Worm (Caenorhabditis elegans) whole organism, mixed stage, embryonic: Measurements from ENCODE around the gene lron-14.
A peak's percentile ranks its signal among the peaks of the same experiment; 100 is the strongest.

Experiments
- M03D4.4 ChIP-seq: sonication (generic microtip); optimal IDR thresholded peaks from 2 replicates; lab custom pipeline; 2017; ENCODE audit warnings: mild to moderate bottlenecking, missing genetic modification characterization, missing compliant biosample characterization
- bed-3 ChIP-seq: fragments of 200-800 bp; sonication (Bioruptor generic); optimal IDR thresholded peaks from 3 replicates; lab custom pipeline; 2018; ENCODE audit warnings: mild to moderate bottlenecking, missing genetic modification characterization, moderate library complexity, missing compliant biosample characterization
- blmp-1 ChIP-seq: fragments of 150-350 bp; optimal IDR thresholded peaks from 2 replicates; lab custom pipeline; 2014; ENCODE audit warnings: missing biosample characterization, missing genetic modification characterization
- ceh-39 ChIP-seq: fragments of 150-350 bp; optimal IDR thresholded peaks from 2 replicates; lab custom pipeline; 2014; ENCODE audit warnings: missing biosample characterization, missing genetic modification characterization
- ceh-43 ChIP-seq: fragments of 200-800 bp; sonication (Bioruptor generic); optimal IDR thresholded peaks from 2 replicates; lab custom pipeline; 2018; ENCODE audit warnings: mild to moderate bottlenecking, missing genetic modification characterization, moderate library complexity, missing compliant biosample characterization
- ceh-83 ChIP-seq: fragments of 200-800 bp; sonication (Bioruptor generic); optimal IDR thresholded peaks from 2 replicates; lab custom pipeline; 2018; ENCODE audit warnings: mild to moderate bottlenecking, missing genetic modification characterization, missing compliant biosample characterization
- ces-1 ChIP-seq: fragments of 150-350 bp; optimal IDR thresholded peaks from 2 replicates; lab custom pipeline; 2014; ENCODE audit warnings: missing biosample characterization, missing genetic modification reagents, missing genetic modification characterization
- cnd-1 ChIP-seq: fragments of 200-800 bp; sonication (Bioruptor generic); optimal IDR thresholded peaks from 2 replicates; lab custom pipeline; 2018; ENCODE audit warnings: mild to moderate bottlenecking, missing genetic modification characterization, missing compliant biosample characterization
- drap-1 ChIP-seq: fragments of 200-800 bp; sonication (Bioruptor generic); optimal IDR thresholded peaks from 3 replicates; lab custom pipeline; 2018; ENCODE audit warnings: mild to moderate bottlenecking, missing genetic modification characterization, missing compliant biosample characterization
- elt-1 ChIP-seq: sonication (generic microtip); optimal IDR thresholded peaks from 2 replicates; lab custom pipeline; 2017; ENCODE audit warnings: missing genetic modification characterization, mild to moderate bottlenecking, missing compliant biosample characterization, antibody characterized with exemption, moderate library complexity, borderline replicate concordance; ENCODE audit not compliant: insufficient read depth
- elt-3 ChIP-seq: fragments of 150-350 bp; optimal IDR thresholded peaks from 2 replicates; lab custom pipeline; 2014; ENCODE audit warnings: missing biosample characterization, missing genetic modification characterization
- flh-1 ChIP-seq: fragments of 200-800 bp; sonication (Bioruptor generic); optimal IDR thresholded peaks from 2 replicates; lab custom pipeline; 2018; ENCODE audit warnings: mild to moderate bottlenecking, missing genetic modification characterization, moderate library complexity, missing compliant biosample characterization
- ham-2 ChIP-seq: fragments of 200-800 bp; sonication (Bioruptor generic); optimal IDR thresholded peaks from 2 replicates; lab custom pipeline; 2018; ENCODE audit warnings: mild to moderate bottlenecking, missing genetic modification characterization, missing compliant biosample characterization
- lin-13 ChIP-seq: fragments of 150-350 bp; optimal IDR thresholded peaks from 2 replicates; lab custom pipeline; 2014; ENCODE audit warnings: missing biosample characterization, missing genetic modification characterization
- lin-32 ChIP-seq: fragments of 200-800 bp; sonication (Bioruptor generic); optimal IDR thresholded peaks from 2 replicates; lab custom pipeline; 2018; ENCODE audit warnings: mild to moderate bottlenecking, missing genetic modification characterization, missing compliant biosample characterization
- lsy-2 ChIP-seq: fragments of 150-350 bp; optimal IDR thresholded peaks from 2 replicates; lab custom pipeline; 2014; ENCODE audit warnings: missing biosample characterization, missing genetic modification characterization
- mab-5 ChIP-seq: fragments of 150-350 bp; optimal IDR thresholded peaks from 2 replicates; lab custom pipeline; 2014; ENCODE audit warnings: missing biosample characterization, missing genetic modification characterization
- mep-1 ChIP-seq: fragments of 150-350 bp; optimal IDR thresholded peaks from 2 replicates; lab custom pipeline; 2017; ENCODE audit warnings: missing biosample characterization, missing genetic modification reagents, missing genetic modification characterization, inconsistent platforms
- mls-2 ChIP-seq: sonication (generic microtip); optimal IDR thresholded peaks from 2 replicates; lab custom pipeline; 2016; ENCODE audit warnings: mild to moderate bottlenecking, missing genetic modification characterization, moderate library complexity, missing compliant biosample characterization
- nhr-12 ChIP-seq: fragments of 150-350 bp; optimal IDR thresholded peaks from 2 replicates; lab custom pipeline; 2014; ENCODE audit warnings: missing biosample characterization, missing genetic modification characterization
- nhr-2 ChIP-seq: fragments of 150-350 bp; optimal IDR thresholded peaks from 2 replicates; lab custom pipeline; 2014; ENCODE audit warnings: missing biosample characterization, missing genetic modification characterization
- nhr-237 ChIP-seq: fragments of 150-350 bp; optimal IDR thresholded peaks from 2 replicates; lab custom pipeline; 2014; ENCODE audit warnings: missing biosample characterization, missing genetic modification characterization
- nhr-28 ChIP-seq: fragments of 150-350 bp; optimal IDR thresholded peaks from 2 replicates; lab custom pipeline; 2014; ENCODE audit warnings: missing biosample characterization, missing genetic modification characterization
- nhr-76 ChIP-seq: sonication (generic microtip); optimal IDR thresholded peaks from 2 replicates; lab custom pipeline; 2017; ENCODE audit warnings: missing biosample characterization, missing genetic modification characterization
- pha-4 ChIP-seq: fragments of 150-350 bp; optimal IDR thresholded peaks from 2 replicates; lab custom pipeline; 2018; ENCODE audit warnings: missing biosample characterization, missing genetic modification reagents, missing genetic modification characterization
- sem-2 ChIP-seq: fragments of 200-800 bp; sonication (Bioruptor generic); optimal IDR thresholded peaks from 2 replicates; lab custom pipeline; 2018; ENCODE audit warnings: mild to moderate bottlenecking, missing genetic modification characterization, missing compliant biosample characterization
- snpc-4 ChIP-seq: fragments of 150-350 bp; optimal IDR thresholded peaks from 2 replicates; lab custom pipeline; 2014; ENCODE audit warnings: missing biosample characterization, missing genetic modification characterization
- sptf-1 ChIP-seq: sonication (generic microtip); optimal IDR thresholded peaks from 2 replicates; lab custom pipeline; 2017; ENCODE audit warnings: mild to moderate bottlenecking, missing genetic modification characterization, moderate library complexity, missing compliant biosample characterization
- tbx-8 ChIP-seq: fragments of 200-800 bp; sonication (Bioruptor generic); optimal IDR thresholded peaks from 2 replicates; lab custom pipeline; 2018; ENCODE audit warnings: mild to moderate bottlenecking, missing genetic modification characterization, moderate library complexity, missing compliant biosample characterization
- unc-120 ChIP-seq: sonication (generic microtip); optimal IDR thresholded peaks from 2 replicates; lab custom pipeline; 2017; ENCODE audit warnings: missing genetic modification characterization, missing compliant biosample characterization; ENCODE audit not compliant: poor library complexity, severe bottlenecking
- unc-39 ChIP-seq: fragments of 150-350 bp; optimal IDR thresholded peaks from 2 replicates; lab custom pipeline; 2014; ENCODE audit warnings: missing biosample characterization, missing genetic modification characterization
- unc-62 ChIP-seq: fragments of 150-350 bp; optimal IDR thresholded peaks from 2 replicates; lab custom pipeline; 2014; ENCODE audit warnings: missing biosample characterization, missing genetic modification reagents, missing genetic modification characterization

The lron-14 gene

ce11 chrIV:9514132-9514531 lies 52.3 kb downstream of the lron-14 start:
- TF ChIP-seq unc-39 (tag; lab: Kevin White, UChicago) (no peak), flh-1 (GFP tag; lab: Kevin White, UChicago) (no peak), lsy-2 (tag; lab: Kevin White, UChicago) (no peak), ces-1 (no peak), pha-4 (no peak), mep-1 (no peak), bed-3 (GFP tag; lab: Kevin White, UChicago) (no peak), lin-32 (GFP tag; lab: Kevin White, UChicago) (no peak), tbx-8 (GFP tag; lab: Kevin White, UChicago) (no peak), mab-5 (no peak), ceh-83 (GFP tag; lab: Kevin White, UChicago) (no peak), nhr-237 (tag; lab: Kevin White, UChicago) (no peak), ham-2 (GFP tag; lab: Kevin White, UChicago) (no peak), lin-13 (tag; lab: Kevin White, UChicago) (no peak), M03D4.4 (tag; lab: Kevin White, UChicago) (no peak), mls-2 (tag; lab: Kevin White, UChicago) (no peak), snpc-4 (tag; lab: Kevin White, UChicago) (no peak), elt-1 (tag; lab: Kevin White, UChicago) (no peak), drap-1 (GFP tag; lab: Kevin White, UChicago) (no peak), sptf-1 (tag; lab: Kevin White, UChicago) (no peak)

ce11 chrIV:9513360-9513777 lies 53.0 kb downstream of the lron-14 start:
- TF ChIP-seq lsy-2 (tag; lab: Kevin White, UChicago): peak; percentile 32
- TF ChIP-seq lin-13 (tag; lab: Kevin White, UChicago): no peak
- TF ChIP-seq bed-3 (GFP tag; lab: Kevin White, UChicago): no peak
- no peak for TF ChIP-seq elt-1 (tag; lab: Kevin White, UChicago)
- no peak for TF ChIP-seq mab-5
- no peak for TF ChIP-seq sem-2 (GFP tag; lab: Kevin White, UChicago)
- no peak for TF ChIP-seq drap-1 (GFP tag; lab: Kevin White, UChicago)
- no peak for TF ChIP-seq mep-1
- TF ChIP-seq cnd-1 (tag; lab: Kevin White, UChicago): no peak
- peak; percentile 51 for TF ChIP-seq blmp-1 (tag; lab: Kevin White, UChicago)
- TF ChIP-seq lin-32 (GFP tag; lab: Kevin White, UChicago): no peak
- peak; percentile 67 for TF ChIP-seq ham-2 (GFP tag; lab: Kevin White, UChicago)
- TF ChIP-seq ces-1: peak; percentile 41
- no peak for TF ChIP-seq sptf-1 (tag; lab: Kevin White, UChicago)
- TF ChIP-seq, all 35 proteins: peak for 4

- no peak for TF ChIP-seq elt-1 (tag; lab: Kevin White, UChicago)
- no peak for TF ChIP-seq unc-39 (tag; lab: Kevin White, UChicago)
- TF ChIP-seq sptf-1 (tag; lab: Kevin White, UChicago): no peak
- no peak for TF ChIP-seq bed-3 (GFP tag; lab: Kevin White, UChicago)
- TF ChIP-seq nhr-12 (tag; lab: Kevin White, UChicago): no peak
- TF ChIP-seq M03D4.4 (tag; lab: Kevin White, UChicago): no peak
- no peak for TF ChIP-seq unc-120 (tag; lab: Kevin White, UChicago)
- no peak for TF ChIP-seq ces-1
- no peak for TF ChIP-seq nhr-2 (tag; lab: Kevin White, UChicago)
- no peak for TF ChIP-seq blmp-1 (tag; lab: Kevin White, UChicago)
- TF ChIP-seq nhr-237 (tag; lab: Kevin White, UChicago): no peak
Observed at ce11 chrIV:9512836-9513235, 53.6 kb downstream of the lron-14 start, which contains the start of gene C33A12.3. TSS of gene C33A12.3 (minus strand) at chrIV:9513002.

ce11 chrIV:9511640-9512039 lies 54.8 kb downstream of the lron-14 start:
- no peak for TF ChIP-seq elt-3 (tag; lab: Kevin White, UChicago)
- no peak for TF ChIP-seq bed-3 (GFP tag; lab: Kevin White, UChicago)
- no peak for TF ChIP-seq ham-2 (GFP tag; lab: Kevin White, UChicago)

ce11 chrIV:9511221-9511638 lies 55.2 kb downstream of the lron-14 start:
- TF ChIP-seq nhr-28 (tag; lab: Kevin White, UChicago): no peak
- TF ChIP-seq ceh-39 (tag; lab: Kevin White, UChicago): peak; percentile 20
- TF ChIP-seq nhr-237 (tag; lab: Kevin White, UChicago): peak; percentile 18
- no peak for TF ChIP-seq M03D4.4 (tag; lab: Kevin White, UChicago)
- no peak for TF ChIP-seq bed-3 (GFP tag; lab: Kevin White, UChicago)
- TF ChIP-seq nhr-76: no peak
- TF ChIP-seq pha-4: peak; percentile 26
- peak; percentile 18 for TF ChIP-seq mep-1
- TF ChIP-seq ceh-43 (GFP tag; lab: Kevin White, UChicago): no peak
- TF ChIP-seq blmp-1 (tag; lab: Kevin White, UChicago): peak; percentile 44
- peak; percentile 21 for TF ChIP-seq nhr-2 (tag; lab: Kevin White, UChicago)
- TF ChIP-seq unc-120 (tag; lab: Kevin White, UChicago): peak; percentile 9
- peak; percentile 24 for TF ChIP-seq cnd-1 (tag; lab: Kevin White, UChicago)
- TF ChIP-seq ces-1: peak; percentile 90
- TF ChIP-seq unc-62: peak; percentile 1
- no peak for TF ChIP-seq unc-39 (tag; lab: Kevin White, UChicago)
- TF ChIP-seq elt-3 (tag; lab: Kevin White, UChicago): peak; percentile 33
- TF ChIP-seq flh-1 (GFP tag; lab: Kevin White, UChicago): peak; percentile 7
- peak; percentile 1 for TF ChIP-seq lsy-2 (tag; lab: Kevin White, UChicago)
- peak; percentile 52 for TF ChIP-seq mls-2 (tag; lab: Kevin White, UChicago)
- TF ChIP-seq ham-2 (GFP tag; lab: Kevin White, UChicago): no peak
- TF ChIP-seq sptf-1 (tag; lab: Kevin White, UChicago): peak; percentile 23
- no peak for TF ChIP-seq mab-5
- no peak for TF ChIP-seq elt-1 (tag; lab: Kevin White, UChicago)
- no peak for TF ChIP-seq snpc-4 (tag; lab: Kevin White, UChicago)
